Worm (Caenorhabditis elegans) whole organism, L1 larva: Measurements from ENCODE around the gene F32D8.12.

ENCODE experiments used
- ceh-8 ChIP-seq: fragments of 200-800 bp; sonication (Bioruptor generic); optimal IDR thresholded peaks from 2 replicates; lab custom pipeline; 2018; ENCODE audit warnings: mild to moderate bottlenecking, missing genetic modification characterization, moderate library complexity, missing compliant biosample characterization
- nhr-237 ChIP-seq: fragments of 150-350 bp; optimal IDR thresholded peaks from 2 replicates; lab custom pipeline; 2014; ENCODE audit warnings: missing biosample characterization, missing genetic modification characterization

DNA sequence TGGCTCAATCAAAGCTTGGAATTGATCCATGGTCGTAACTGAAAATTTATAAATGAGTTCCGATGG, 6.1 kb upstream of the F32D8.12 start, which contains the start of gene sec-61.G:
- TF ChIP-seq nhr-237 (tag; lab: Kevin White, UChicago) (no peak), ceh-8 (GFP tag; lab: Kevin White, UChicago) (no peak)
